Fruit fly (Drosophila melanogaster) whole organism, wandering third instar larva: ENCODE measurements around the gene CG31199.
A peak's percentile ranks its signal among the peaks of the same experiment; 100 is the strongest.

Experiments used
- Abd-B ChIP-seq: fragments of >200 bp; optimal IDR thresholded peaks from 2 replicates; lab custom pipeline; 2017; ENCODE audit warnings: missing biosample characterization, missing genetic modification characterization
- CG32264 ChIP-seq: fragments of 200-800 bp; sonication (Bioruptor generic); optimal IDR thresholded peaks from 2 replicates; lab custom pipeline; 2016; ENCODE audit warnings: missing biosample characterization, missing genetic modification characterization
- CG9705 ChIP-seq: fragments of 200-800 bp; sonication (Bioruptor generic); optimal IDR thresholded peaks from 2 replicates; lab custom pipeline; 2018; ENCODE audit warnings: missing biosample characterization, mild to moderate bottlenecking, missing genetic modification characterization
- CrebA ChIP-seq: fragments of 200-800 bp; sonication (Bioruptor generic); optimal IDR thresholded peaks from 2 replicates; lab custom pipeline; 2016; ENCODE audit warnings: missing biosample characterization, mild to moderate bottlenecking, missing genetic modification characterization, borderline replicate concordance
- Dfd ChIP-seq: fragments of >200 bp; optimal IDR thresholded peaks from 2 replicates; lab custom pipeline; 2017; ENCODE audit warnings: missing biosample characterization, missing genetic modification characterization
- Dif ChIP-seq: fragments of 200-275, 200-300 bp; sonication (Bioruptor generic); optimal IDR thresholded peaks from 2 replicates; lab custom pipeline; 2018; ENCODE audit warnings: missing biosample characterization, missing genetic modification characterization; ENCODE audit not compliant: partially characterized antibody
- GATAd ChIP-seq: sonication (Bioruptor generic); optimal IDR thresholded peaks from 2 replicates; lab custom pipeline; 2016; ENCODE audit warnings: missing biosample characterization, missing genetic modification characterization
- HLH106 ChIP-seq: fragments of 200-800 bp; optimal IDR thresholded peaks from 3 replicates; lab custom pipeline; 2019; ENCODE audit warnings: missing biosample characterization, mild to moderate bottlenecking, missing genetic modification characterization, moderate library complexity
- Hnf4 ChIP-seq: fragments of 200-800 bp; sonication (Bioruptor generic); optimal IDR thresholded peaks from 2 replicates; lab custom pipeline; 2016; ENCODE audit warnings: missing biosample characterization, mild to moderate bottlenecking, missing genetic modification characterization
- Hr78 ChIP-seq: fragments of >200 bp; optimal IDR thresholded peaks from 2 replicates; lab custom pipeline; 2017; ENCODE audit warnings: missing biosample characterization, missing genetic modification characterization
- Hr83 ChIP-seq: fragments of 200-300 bp; sonication (Bioruptor generic); optimal IDR thresholded peaks from 2 replicates; lab custom pipeline; 2016; ENCODE audit warnings: missing biosample characterization, mild to moderate bottlenecking, missing genetic modification characterization, moderate library complexity; ENCODE audit not compliant: poor library complexity, severe bottlenecking
- Jra ChIP-seq: sonication (Bioruptor generic); optimal IDR thresholded peaks from 2 replicates; lab custom pipeline; 2016; ENCODE audit warnings: missing biosample characterization, missing genetic modification characterization
- Mio ChIP-seq: sonication (Bioruptor generic); optimal IDR thresholded peaks from 2 replicates; lab custom pipeline; 2016; ENCODE audit warnings: missing biosample characterization, missing genetic modification characterization
- Myc ChIP-seq: fragments of >200 bp; optimal IDR thresholded peaks from 2 replicates; lab custom pipeline; 2017
- N ChIP-seq: fragments of >200 bp; optimal IDR thresholded peaks from 2 replicates; lab custom pipeline; 2018; ENCODE audit warnings: missing biosample characterization, missing external identifiers, missing genetic modification characterization
- OdsH ChIP-seq: fragments of 200-800 bp; sonication (Bioruptor generic); optimal IDR thresholded peaks from 2 replicates; lab custom pipeline; 2016; ENCODE audit warnings: missing biosample characterization, mild to moderate bottlenecking, missing genetic modification characterization
- Rel ChIP-seq, 2 experiments: fragments of 200-800 bp; sonication (Bioruptor generic) in 1 of 2; optimal IDR thresholded peaks; 2 replicates in 1 of 2; 3 replicates in 1 of 2; lab custom pipeline; 2016 to 2019; ENCODE audit warnings: mild to moderate bottlenecking in 2 of 2, missing biosample characterization in 2 of 2, missing genetic modification characterization in 2 of 2, moderate library complexity in 1 of 2
- Sp1 ChIP-seq: fragments of 200-800 bp; sonication (Bioruptor generic); optimal IDR thresholded peaks from 3 replicates; lab custom pipeline; 2019; ENCODE audit warnings: missing biosample characterization, mild to moderate bottlenecking, missing genetic modification characterization, moderate library complexity
- Vsx2 ChIP-seq: fragments of 200-300, 225-300 bp; sonication (Bioruptor generic); optimal IDR thresholded peaks from 2 replicates; lab custom pipeline; 2018; ENCODE audit warnings: missing biosample characterization, missing genetic modification characterization; ENCODE audit not compliant: partially characterized antibody
- br ChIP-seq: fragments of 200-800 bp; sonication (Bioruptor generic); optimal IDR thresholded peaks from 2 replicates; lab custom pipeline; 2016; ENCODE audit warnings: missing biosample characterization, missing genetic modification characterization
- brk ChIP-seq: fragments of 200-800 bp; sonication (Bioruptor generic); optimal IDR thresholded peaks from 2 replicates; lab custom pipeline; 2016; ENCODE audit warnings: missing biosample characterization, mild to moderate bottlenecking, missing genetic modification characterization
- dl ChIP-seq, 2 experiments: fragments of 175-275, 200-275 bp in 1 of 2; fragments of 200-275 bp in 1 of 2; sonication (Bioruptor generic); optimal IDR thresholded peaks; lab custom pipeline; 2018; ENCODE audit warnings: mild to moderate bottlenecking in 2 of 2, missing biosample characterization in 2 of 2, missing genetic modification characterization in 2 of 2, moderate library complexity in 2 of 2; ENCODE audit not compliant: partially characterized antibody in 2 of 2, insufficient read depth in 1 of 2
- dmrt93B ChIP-seq: fragments of 200-800 bp; sonication (Bioruptor generic); optimal IDR thresholded peaks from 2 replicates; lab custom pipeline; 2018; ENCODE audit warnings: missing biosample characterization, mild to moderate bottlenecking, missing genetic modification characterization
- dsf ChIP-seq: sonication (Bioruptor generic); optimal IDR thresholded peaks from 2 replicates; lab custom pipeline; 2016; ENCODE audit warnings: missing biosample characterization, missing genetic modification characterization, borderline replicate concordance
- ey ChIP-seq: fragments of 200-800 bp; sonication (Bioruptor generic); optimal IDR thresholded peaks from 2 replicates; lab custom pipeline; 2016; ENCODE audit warnings: missing biosample characterization, missing genetic modification characterization
- foxo ChIP-seq, 2 experiments: fragments of 200-800 bp; sonication (Bioruptor generic); optimal IDR thresholded peaks; 2 replicates in 1 of 2; 3 replicates in 1 of 2; lab custom pipeline; 2016 to 2017; ENCODE audit warnings: missing biosample characterization in 2 of 2, missing genetic modification characterization in 2 of 2
- fru ChIP-seq: fragments of 200-800 bp; sonication (Bioruptor generic); optimal IDR thresholded peaks from 3 replicates; lab custom pipeline; 2016; ENCODE audit warnings: missing biosample characterization, mild to moderate bottlenecking, missing genetic modification characterization
- h ChIP-seq: fragments of 200-800 bp; sonication (Bioruptor generic); optimal IDR thresholded peaks from 3 replicates; lab custom pipeline; 2016; ENCODE audit warnings: missing biosample characterization, mild to moderate bottlenecking, missing genetic modification characterization
- jim ChIP-seq: fragments of 175-275, 200-325 bp; sonication (Bioruptor generic); optimal IDR thresholded peaks from 2 replicates; lab custom pipeline; 2016; ENCODE audit warnings: missing biosample characterization, mild to moderate bottlenecking, missing genetic modification characterization
- lola ChIP-seq: fragments of >200 bp; optimal IDR thresholded peaks from 2 replicates; lab custom pipeline; 2017; ENCODE audit warnings: missing biosample characterization, missing genetic modification characterization
- pan ChIP-seq: fragments of >200 bp; optimal IDR thresholded peaks from 2 replicates; lab custom pipeline; 2017
- psq ChIP-seq: fragments of 200-800 bp; sonication (Bioruptor generic); optimal IDR thresholded peaks from 3 replicates; lab custom pipeline; 2017; ENCODE audit warnings: missing biosample characterization, mild to moderate bottlenecking, missing genetic modification characterization, moderate library complexity
- rgr ChIP-seq: fragments of 200-800 bp; sonication (Bioruptor generic); optimal IDR thresholded peaks from 3 replicates; lab custom pipeline; 2016; ENCODE audit warnings: missing biosample characterization, mild to moderate bottlenecking, missing genetic modification characterization
- sage ChIP-seq: fragments of 200-800 bp; sonication (Bioruptor generic); optimal IDR thresholded peaks from 2 replicates; lab custom pipeline; 2016; ENCODE audit warnings: missing biosample characterization, mild to moderate bottlenecking, missing genetic modification characterization
- sv ChIP-seq: fragments of 200-800 bp; sonication (Bioruptor generic); optimal IDR thresholded peaks from 3 replicates; lab custom pipeline; 2016; ENCODE audit warnings: missing biosample characterization, missing genetic modification characterization
- tai ChIP-seq: sonication (Bioruptor generic); optimal IDR thresholded peaks from 2 replicates; lab custom pipeline; 2016; ENCODE audit warnings: missing biosample characterization, missing genetic modification characterization
- usp ChIP-seq: fragments of >200 bp; optimal IDR thresholded peaks from 2 replicates; lab custom pipeline; 2017; ENCODE audit warnings: missing biosample characterization, missing genetic modification characterization
- woc ChIP-seq: sonication (Bioruptor generic); optimal IDR thresholded peaks from 2 replicates; lab custom pipeline; 2016; ENCODE audit warnings: missing biosample characterization, mild to moderate bottlenecking, missing genetic modification characterization

Gene CG31199

DNA sequence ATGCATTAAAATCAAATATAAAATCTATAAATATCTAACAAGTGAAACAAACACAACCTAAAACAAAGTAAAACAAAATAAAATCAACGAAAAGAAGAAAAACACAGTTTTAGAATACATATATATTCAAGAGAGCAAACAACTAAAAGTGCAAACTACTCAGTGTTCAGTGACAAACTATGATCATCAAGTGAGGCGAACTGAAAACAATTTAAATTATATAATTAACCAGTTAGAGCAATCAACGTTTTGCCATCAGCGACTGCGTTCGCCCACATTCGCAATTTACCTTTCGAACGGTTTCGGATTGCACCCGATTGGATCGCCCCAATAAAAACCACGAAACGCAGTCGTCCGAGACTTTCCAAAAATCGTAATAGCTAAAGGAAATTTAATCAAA lies 35.9 kb upstream of the CG31199 start:
- TF ChIP-seq CG32264 (GFP tag; lab: Kevin White, UChicago): no peak
- TF ChIP-seq Abd-B (GFP tag; lab: Kevin White, UChicago): no peak

DNA sequence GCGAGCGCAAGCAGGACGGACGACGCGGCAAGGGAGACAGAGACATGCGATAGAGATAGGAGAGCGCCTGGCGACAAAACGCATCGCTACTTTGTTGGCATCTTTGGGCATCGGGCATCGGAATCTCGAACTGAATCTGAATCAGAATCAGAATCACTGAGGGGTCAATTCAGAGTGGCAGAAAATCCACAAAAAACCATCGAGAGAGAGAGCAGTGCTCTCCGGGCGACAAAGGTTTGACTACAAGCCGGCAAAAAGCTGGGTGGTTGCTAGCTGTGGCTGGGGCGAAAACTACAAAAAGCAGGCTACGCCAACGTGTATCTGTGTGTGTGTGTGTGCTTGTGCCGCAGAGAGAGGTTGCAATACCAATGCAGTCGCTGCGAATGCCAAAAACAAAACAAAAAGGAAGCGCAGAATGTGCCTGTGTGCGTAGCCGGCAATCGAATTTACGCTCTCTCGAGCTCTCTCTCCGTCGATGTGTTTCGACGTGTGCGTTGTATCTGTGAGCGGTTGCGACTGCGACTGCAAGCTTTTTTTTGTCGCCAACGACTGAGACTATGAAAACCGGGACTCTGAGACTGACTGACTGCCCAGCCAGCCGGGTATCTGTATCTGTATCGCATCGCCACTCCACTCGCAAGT lies 34.7 kb upstream of the CG31199 start:
- TF ChIP-seq brk (GFP tag; lab: Kevin White, UChicago) (peak; percentile 92), CrebA (GFP tag; lab: Kevin White, UChicago) (peak; percentile 98), Hnf4 (peak; percentile 80), tai (GFP tag; lab: Kevin White, UChicago) (no peak), Abd-B (GFP tag; lab: Kevin White, UChicago) (peak; percentile 79), pan (lab: Kevin White, UChicago) (no peak), fru (peak; percentile 44), sv (GFP tag; lab: Kevin White, UChicago) (no peak), sage (GFP tag; lab: Kevin White, UChicago) (peak; percentile 94), OdsH (peak; percentile 37), dsf (GFP tag; lab: Kevin White, UChicago) (peak; percentile 39), GATAd (no peak), Sp1 (GFP tag; lab: Kevin White, UChicago) (peak; percentile 93), ey (GFP tag; lab: Kevin White, UChicago) (no peak), CG32264 (GFP tag; lab: Kevin White, UChicago) (peak; percentile 85), usp (no peak), br (peak; percentile 60), Hr78 (GFP tag; lab: Kevin White, UChicago) (peak; percentile 45), foxo (GFP tag; optimal IDR thresholded peaks at IDR 0.05; lab: Kevin White, UChicago) (peak; percentile 23 to 96), Vsx2 (GFP tag; lab: Kevin White, UChicago) (peak; percentile 69), Rel (GFP tag; optimal IDR thresholded peaks at IDR 0.05; lab: Kevin White, UChicago) (peak; percentile 99), Rel (tag; optimal IDR thresholded peaks at IDR 0.05; lab: Kevin White, UChicago) (peak; percentile 80), h (peak; percentile 81), Dif (GFP tag; lab: Kevin White, UChicago) (peak; percentile 82), Hr83 (peak; percentile 88), woc (GFP tag; lab: Kevin White, UChicago) (peak; percentile 67), psq (GFP tag; lab: Kevin White, UChicago) (peak; percentile 78), Jra (GFP tag; lab: Kevin White, UChicago) (peak; percentile 75), dl (GFP tag; optimal IDR thresholded peaks at IDR 0.05; lab: Kevin White, UChicago; ENCODE audit: insufficient read depth in 1 of 2, partially characterized antibody in 2 of 2) (peak; percentile 51 to 72), dmrt93B (GFP tag; lab: Kevin White, UChicago) (no peak), HLH106 (tag; lab: Kevin White, UChicago) (peak; percentile 25), CG9705 (peak; percentile 29), N (GFP tag; lab: Kevin White, UChicago) (peak; percentile 91), Myc (no peak), Dfd (GFP tag; lab: Kevin White, UChicago) (no peak), rgr (GFP tag; lab: Kevin White, UChicago) (peak; percentile 59), Mio (GFP tag; lab: Kevin White, UChicago) (no peak), jim (GFP tag; lab: Kevin White, UChicago) (peak; percentile 92), lola (GFP tag; lab: Kevin White, UChicago) (no peak)

DNA sequence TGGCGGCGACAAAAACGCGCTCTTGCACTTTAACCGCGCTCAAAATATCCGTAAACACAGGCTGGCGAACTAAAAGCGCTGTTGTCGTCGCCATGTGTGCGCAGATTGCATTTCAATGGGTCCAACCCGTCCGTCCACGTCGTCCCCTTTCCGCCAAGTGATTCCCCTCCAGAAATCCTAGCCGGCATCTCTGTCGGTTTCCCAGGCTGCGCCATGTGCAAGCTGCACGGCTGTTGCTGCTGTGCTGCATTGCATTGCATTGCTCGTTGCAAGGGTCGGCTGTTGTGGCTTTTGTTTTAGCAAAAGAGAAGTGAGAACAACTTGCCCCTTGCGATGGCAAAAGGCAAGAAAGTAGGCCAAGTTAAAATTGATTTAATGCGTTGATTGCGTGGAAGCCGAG lies 30.5 kb upstream of the CG31199 start:
- TF ChIP-seq Hr83 (no peak), fru (no peak), N (GFP tag; lab: Kevin White, UChicago) (no peak), GATAd (no peak), CG9705 (no peak), Sp1 (GFP tag; lab: Kevin White, UChicago) (no peak), tai (GFP tag; lab: Kevin White, UChicago) (no peak), Myc (no peak), pan (lab: Kevin White, UChicago) (no peak), ey (GFP tag; lab: Kevin White, UChicago) (no peak), Dif (GFP tag; lab: Kevin White, UChicago) (no peak)
